Comparison of ENCODE assay signal across 1 fruit fly cellular context in genomic region chr2L:866950-867744, dm6.
TF ChIP-seq lines count a peak whose summit lies in the region.

No protein-coding gene starts in this region.

TF ChIP-seq in whole organism, embryonic, 481 proteins besides CTCF, POLR2A, EP300 and RAD21 (continued from another document):
- TF ChIP-seq pfk (GFP tag; optimal IDR thresholded peaks at IDR 0.05; lab: Kevin White, UChicago), result no peak
- peak; percentile 93 for TF ChIP-seq HLH54F (GFP tag; optimal IDR thresholded peaks at IDR 0.05; lab: Kevin White, UChicago)
- no peak for TF ChIP-seq sc (optimal IDR thresholded peaks at IDR 0.05; lab: Kevin White, UChicago)
- peak; percentile 75 for TF ChIP-seq sc (GFP tag; optimal IDR thresholded peaks at IDR 0.05; lab: Kevin White, UChicago)
- TF ChIP-seq BtbVII (GFP tag; optimal IDR thresholded peaks at IDR 0.05; lab: Kevin White, UChicago), result peak; percentile 90
- peak; percentile 96 for TF ChIP-seq CG9817 (tag; optimal IDR thresholded peaks at IDR 0.05; lab: Kevin White, UChicago)
- peak; percentile 90 for TF ChIP-seq ATbp (GFP tag; optimal IDR thresholded peaks at IDR 0.05; lab: Kevin White, UChicago)
- peak; percentile 88 for TF ChIP-seq CG18262 (tag; optimal IDR thresholded peaks at IDR 0.05; lab: Kevin White, UChicago)
- TF ChIP-seq CG6689 (GFP tag; IDR thresholded peaks at IDR 0.05; lab: Robert Waterston, UW), result peak; percentile 93
- peak; percentile 95 for TF ChIP-seq dmrt99B (tag; optimal IDR thresholded peaks at IDR 0.05; lab: Kevin White, UChicago)
- peak; percentile 90 for TF ChIP-seq Ssrp (tag; optimal IDR thresholded peaks at IDR 0.05; lab: Kevin White, UChicago)
- TF ChIP-seq caup (GFP tag; optimal IDR thresholded peaks at IDR 0.05; lab: Kevin White, UChicago; ENCODE audit: severe bottlenecking), result peak; percentile 93
- peak; percentile 86 for TF ChIP-seq jing (GFP tag; optimal IDR thresholded peaks at IDR 0.05; lab: Kevin White, UChicago)
- peak; percentile 84 for TF ChIP-seq wor (GFP tag; IDR thresholded peaks at IDR 0.05; lab: Robert Waterston, UW)
- peak; percentile 85 for TF ChIP-seq gcm (GFP tag; optimal IDR thresholded peaks at IDR 0.05; lab: Kevin White, UChicago)
- TF ChIP-seq CG3995 (GFP tag; optimal IDR thresholded peaks at IDR 0.05; lab: Kevin White, UChicago), result peak; percentile 37
- TF ChIP-seq sqz (GFP tag; optimal IDR thresholded peaks at IDR 0.05; lab: Kevin White, UChicago), result peak; percentile 80
- TF ChIP-seq CG12659 (GFP tag; optimal IDR thresholded peaks at IDR 0.05; lab: Kevin White, UChicago), result peak; percentile 94
- TF ChIP-seq YL-1 (GFP tag; optimal IDR thresholded peaks at IDR 0.05; lab: Kevin White, UChicago), result peak; percentile 70
- peak; percentile 89 for TF ChIP-seq oc (tag; optimal IDR thresholded peaks at IDR 0.05; lab: Kevin White, UChicago)
- TF ChIP-seq NFAT (GFP tag; IDR thresholded peaks at IDR 0.05; lab: Robert Waterston, UW), result peak; percentile 97
- TF ChIP-seq CG11398 (GFP tag; optimal IDR thresholded peaks at IDR 0.05; lab: Kevin White, UChicago), result peak; percentile 80
- TF ChIP-seq Awh (GFP tag; IDR thresholded peaks at IDR 0.05; lab: Robert Waterston, UW), result peak; percentile 95
- TF ChIP-seq CG4730 (GFP tag; IDR thresholded peaks at IDR 0.05; lab: Robert Waterston, UW), result peak; percentile 93
- TF ChIP-seq corto (GFP tag; optimal IDR thresholded peaks at IDR 0.05; lab: Kevin White, UChicago), result peak; percentile 89
- peak; percentile 55; the same call in 2 of the 3 replicates for TF ChIP-seq Opbp (GFP tag; IDR thresholded peaks at IDR 0.05; lab: Robert Waterston, UW; ENCODE audit: partially characterized antibody)
- TF ChIP-seq CG15479 (GFP tag; optimal IDR thresholded peaks at IDR 0.05; lab: Kevin White, UChicago), result no peak
- TF ChIP-seq Vsx1 (GFP tag; optimal IDR thresholded peaks at IDR 0.05; lab: Kevin White, UChicago), result peak; percentile 46
- peak; percentile 84 for TF ChIP-seq kah (GFP tag; optimal IDR thresholded peaks at IDR 0.05; lab: Kevin White, UChicago)
- peak; percentile 95 for TF ChIP-seq mam (GFP tag; optimal IDR thresholded peaks at IDR 0.05; lab: Kevin White, UChicago)
- TF ChIP-seq pros (GFP tag; optimal IDR thresholded peaks at IDR 0.05; lab: Kevin White, UChicago), result peak; percentile 80
- TF ChIP-seq salm (tag; optimal IDR thresholded peaks at IDR 0.05; lab: Kevin White, UChicago), result peak; percentile 81
- peak; percentile 92 for TF ChIP-seq bcd (GFP tag; optimal IDR thresholded peaks at IDR 0.05; lab: Kevin White, UChicago)
- peak; percentile 90 for TF ChIP-seq CG31224 (GFP tag; IDR thresholded peaks at IDR 0.05; lab: Robert Waterston, UW)
- TF ChIP-seq CG10321 (GFP tag; IDR thresholded peaks at IDR 0.05; lab: Robert Waterston, UW), result peak; percentile 95
- no peak for TF ChIP-seq lov (optimal IDR thresholded peaks at IDR 0.05; lab: Kevin White, UChicago)
- TF ChIP-seq lov (GFP tag; IDR thresholded peaks at IDR 0.05; lab: Robert Waterston, UW), result peak; percentile 95
- TF ChIP-seq CG30020 (tag; optimal IDR thresholded peaks at IDR 0.05; lab: Kevin White, UChicago), result peak; percentile 60
- peak; percentile 85 for TF ChIP-seq Mad (GFP tag; optimal IDR thresholded peaks at IDR 0.05; lab: Kevin White, UChicago)
